Worm (Caenorhabditis elegans) whole organism, late embryonic: ENCODE data around the gene F44D12.8.

Experiments
- F13H6.1 ChIP-seq: sonication (generic microtip); optimal IDR thresholded peaks from 2 replicates; lab custom pipeline; 2016; ENCODE audit warnings: missing genetic modification characterization, missing compliant biosample characterization
- ceh-14 ChIP-seq: sonication (generic microtip); optimal IDR thresholded peaks from 2 replicates; lab custom pipeline; 2016; ENCODE audit warnings: missing genotype, missing genetic modification characterization, missing compliant biosample characterization
- ceh-18 ChIP-seq: sonication (generic microtip); optimal IDR thresholded peaks from 2 replicates; lab custom pipeline; 2016; ENCODE audit warnings: missing genetic modification characterization, missing compliant biosample characterization
- hlh-6 ChIP-seq: sonication (generic microtip); optimal IDR thresholded peaks from 2 replicates; lab custom pipeline; 2016; ENCODE audit warnings: missing genotype, missing genetic modification characterization, missing compliant biosample characterization
- hlh-8 ChIP-seq: sonication (generic microtip); optimal IDR thresholded peaks from 2 replicates; lab custom pipeline; 2016; ENCODE audit warnings: missing genotype, missing genetic modification characterization, missing compliant biosample characterization
- odd-2 ChIP-seq: sonication (generic microtip); optimal IDR thresholded peaks from 2 replicates; lab custom pipeline; 2017; ENCODE audit warnings: antibody characterized with exemption, mild to moderate bottlenecking, missing genetic modification characterization, missing compliant biosample characterization
- pha-4 ChIP-seq: fragments of 150-350 bp; optimal IDR thresholded peaks from 2 replicates; lab custom pipeline; 2018; ENCODE audit warnings: missing biosample characterization, missing genetic modification reagents, missing genetic modification characterization
- rnt-1 ChIP-seq: sonication (generic microtip); optimal IDR thresholded peaks from 2 replicates; lab custom pipeline; 2016; ENCODE audit warnings: missing genetic modification characterization, missing compliant biosample characterization
- tbx-2 ChIP-seq: sonication (generic microtip); optimal IDR thresholded peaks from 2 replicates; lab custom pipeline; 2016; ENCODE audit warnings: missing genetic modification characterization, missing compliant biosample characterization
- ztf-16 ChIP-seq: sonication (generic microtip); optimal IDR thresholded peaks from 2 replicates; lab custom pipeline; 2017; ENCODE audit warnings: missing genetic modification characterization, missing compliant biosample characterization

ce11 chrIV:10062728-10063127 is 39.6 kb downstream of the F44D12.8 start, which contains the start of gene ipla-7:
- TF ChIP-seq F13H6.1 (tag; lab: Kevin White, UChicago) (no peak), ztf-16 (tag; lab: Kevin White, UChicago) (no peak), ceh-14 (tag; lab: Kevin White, UChicago) (no peak), odd-2 (no peak), ceh-18 (tag; lab: Kevin White, UChicago) (no peak), pha-4 (tag; lab: Kevin White, UChicago) (no peak), hlh-8 (no peak), hlh-6 (tag; lab: Kevin White, UChicago) (no peak), rnt-1 (no peak), tbx-2 (no peak)
